Fruit fly (Drosophila melanogaster): ENCODE data around the gene Lip1.

DNA sequence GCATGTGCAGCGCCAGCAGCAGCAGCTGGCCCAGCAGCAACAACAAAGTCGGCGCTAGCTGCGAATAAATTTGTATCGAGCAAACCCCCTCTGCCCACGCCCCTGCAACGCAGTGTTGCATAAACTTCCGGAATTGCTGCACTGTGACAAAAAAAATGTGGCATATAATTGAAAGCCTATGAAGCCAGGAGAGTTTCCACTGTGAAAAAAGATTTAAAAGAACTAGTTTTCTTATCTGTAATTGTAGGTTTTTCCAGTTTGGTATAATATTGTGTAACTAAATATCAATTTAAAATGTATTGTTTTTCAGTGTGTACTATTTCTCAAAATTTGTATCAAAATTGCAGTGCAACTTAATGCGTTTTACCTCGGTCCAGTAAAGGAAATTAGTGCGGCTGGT is 46.9 kb upstream of the Lip1 start:
- TF ChIP-seq so (GFP tag; IDR thresholded peaks at IDR 0.05), result no peak
- TF ChIP-seq Hr39 (optimal IDR thresholded peaks at IDR 0.05), result no peak
- TF ChIP-seq CG14014 (GFP tag; IDR thresholded peaks at IDR 0.05), result no peak
- no peak for TF ChIP-seq CG7987 (GFP tag; optimal IDR thresholded peaks at IDR 0.05)
- no peak for TF ChIP-seq CG18764 (GFP tag; optimal IDR thresholded peaks at IDR 0.05)
- TF ChIP-seq CG2120 (GFP tag; optimal IDR thresholded peaks at IDR 0.05), result no peak
- no peak for TF ChIP-seq usp (GFP tag; optimal IDR thresholded peaks at IDR 0.05)
- no peak for TF ChIP-seq h (optimal IDR thresholded peaks at IDR 0.05)
- no peak for TF ChIP-seq CG13424 (tag; optimal IDR thresholded peaks at IDR 0.05)
- TF ChIP-seq E2f1 (GFP tag; IDR thresholded peaks at IDR 0.05), result no peak
- no peak for TF ChIP-seq mam (GFP tag; optimal IDR thresholded peaks at IDR 0.05)
- no peak for TF ChIP-seq her (GFP tag; optimal IDR thresholded peaks at IDR 0.05)
- TF ChIP-seq ham (GFP tag; IDR thresholded peaks at IDR 0.05), result no peak
- TF ChIP-seq CG7357 (GFP tag; IDR thresholded peaks at IDR 0.05), result no peak
